Worm (Caenorhabditis elegans): ENCODE results near the gene cdf-2.

DNA sequence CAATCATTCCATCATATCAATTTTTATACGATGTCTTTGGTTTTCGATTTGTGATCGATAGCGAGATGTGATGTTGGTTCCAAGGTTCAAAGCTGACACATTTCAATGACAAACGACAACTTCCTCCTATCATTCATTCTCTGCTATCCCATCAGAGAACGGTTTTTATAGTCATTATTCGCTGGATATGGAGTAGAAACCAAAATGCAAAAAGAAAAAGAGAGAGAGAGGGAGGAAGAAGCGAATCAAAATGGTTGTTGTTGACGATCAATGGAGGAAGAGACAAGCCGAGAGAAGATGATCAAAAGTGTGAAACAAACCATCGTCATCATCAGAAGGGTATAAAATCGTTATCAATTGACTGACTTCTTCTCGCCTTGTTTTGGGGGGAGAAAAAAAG lies 41.3 kb downstream of the cdf-2 start, which contains the start of gene T24D3.2:
- TF ChIP-seq lin-15B (tag; optimal IDR thresholded peaks at IDR 0.05) (no peak), fkh-10 (GFP tag; optimal IDR thresholded peaks at IDR 0.05) (no peak), sea-2 (GFP tag; optimal IDR thresholded peaks at IDR 0.05) (no peak), nhr-76 (tag; optimal IDR thresholded peaks at IDR 0.05) (peak; percentile 80), tbx-2 (tag; optimal IDR thresholded peaks at IDR 0.05) (peak; percentile 30), nhr-237 (tag; optimal IDR thresholded peaks at IDR 0.05) (no peak), egl-27 (tag; optimal IDR thresholded peaks at IDR 0.05) (peak; percentile 12), nhr-77 (tag; optimal IDR thresholded peaks at IDR 0.05) (no peak), skn-1 (tag; optimal IDR thresholded peaks at IDR 0.05) (no peak), unc-62 (GFP tag; optimal IDR thresholded peaks at IDR 0.05) (peak; percentile 20), ztf-11 (tag; optimal IDR thresholded peaks at IDR 0.05) (no peak), ceh-82 (tag; optimal IDR thresholded peaks at IDR 0.05) (no peak)
